Fruit fly (Drosophila melanogaster) whole organism, embryonic: ENCODE measurements around the gene wcy.

Source experiments
- ATbp ChIP-seq: fragments of 200-800 bp; sonication (Bioruptor generic); optimal IDR thresholded peaks from 2 replicates; lab custom pipeline; 2017; ENCODE audit warnings: missing biosample characterization, mild to moderate bottlenecking, missing genetic modification characterization, missing genetic modification reagents
- CG10209 ChIP-seq: fragments of 200-800 bp; sonication (Bioruptor generic); optimal IDR thresholded peaks from 3 replicates; lab custom pipeline; 2017; ENCODE audit warnings: missing biosample characterization, mild to moderate bottlenecking, missing genetic modification characterization, missing genetic modification reagents
- CG14860 ChIP-seq: fragments of 200-800 bp; sonication (Bioruptor generic); IDR thresholded peaks from 3 replicates; pipeline ENCODE4 v1.3.6; 2022; ENCODE audit warnings: missing biosample characterization, missing genetic modification characterization; ENCODE audit not compliant: partially characterized antibody
- CG1602 ChIP-seq: fragments of 200-800 bp; sonication (Bioruptor generic); optimal IDR thresholded peaks from 3 replicates; lab custom pipeline; 2016; ENCODE audit warnings: missing biosample characterization, missing genetic modification characterization
- CG2120 ChIP-seq: fragments of 200-800 bp; sonication (Bioruptor generic); optimal IDR thresholded peaks from 3 replicates; lab custom pipeline; 2016; ENCODE audit warnings: missing biosample characterization, missing genetic modification characterization
- CG2199 ChIP-seq: fragments of 200-800 bp; sonication (Bioruptor generic); IDR thresholded peaks from 3 replicates; pipeline ENCODE4 v1.3.6; 2022; ENCODE audit warnings: missing biosample characterization, missing genetic modification characterization
- CG32767 ChIP-seq: fragments of 200-800 bp; sonication (Bioruptor generic); IDR thresholded peaks from 2 replicates; pipeline ENCODE4 v1.3.6; 2022; ENCODE audit warnings: missing biosample characterization, missing genetic modification characterization
- CG4707 ChIP-seq: fragments of 200-800 bp; sonication (Bioruptor generic); optimal IDR thresholded peaks from 2 replicates; lab custom pipeline; 2018; ENCODE audit warnings: missing biosample characterization, mild to moderate bottlenecking, missing genetic modification characterization, moderate library complexity
- CG6254 ChIP-seq: fragments of 200-800 bp; sonication (Bioruptor generic); optimal IDR thresholded peaks from 3 replicates; lab custom pipeline; 2017; ENCODE audit warnings: mild to moderate bottlenecking, missing biosample characterization, missing genetic modification reagents, missing genetic modification characterization
- CG7271 ChIP-seq: fragments of 200-800 bp; sonication (Bioruptor generic); optimal IDR thresholded peaks from 2 replicates; lab custom pipeline; 2018; ENCODE audit warnings: missing biosample characterization, mild to moderate bottlenecking, missing genetic modification characterization, moderate library complexity
- CG7963 ChIP-seq: fragments of 200-800 bp; sonication (Bioruptor generic); IDR thresholded peaks from 3 replicates; pipeline ENCODE4 v1.3.6; 2022; ENCODE audit warnings: missing biosample characterization, missing genetic modification characterization; ENCODE audit not compliant: partially characterized antibody
- CG7987 ChIP-seq: fragments of 200-800 bp; sonication (Bioruptor generic); optimal IDR thresholded peaks from 2 replicates; lab custom pipeline; 2018; ENCODE audit warnings: missing biosample characterization, mild to moderate bottlenecking, missing genetic modification characterization, moderate library complexity
- CrebB ChIP-seq: fragments of 200-800 bp; sonication (Bioruptor generic); optimal IDR thresholded peaks from 3 replicates; lab custom pipeline; 2018; ENCODE audit warnings: missing biosample characterization, mild to moderate bottlenecking, missing genetic modification characterization
- D19B ChIP-seq: fragments of 200-800 bp; sonication (Bioruptor generic); optimal IDR thresholded peaks from 2 replicates; lab custom pipeline; 2017; ENCODE audit warnings: missing biosample characterization, mild to moderate bottlenecking, missing genetic modification characterization
- ERR ChIP-seq: fragments of 200-800 bp; sonication (Bioruptor generic); optimal IDR thresholded peaks from 2 replicates; lab custom pipeline; 2016; ENCODE audit warnings: missing biosample characterization, missing genetic modification characterization
- Kr ChIP-seq: fragments of 200-800 bp; sonication (Bioruptor generic); optimal IDR thresholded peaks from 2 replicates; lab custom pipeline; 2017; ENCODE audit warnings: missing biosample characterization, mild to moderate bottlenecking, missing genetic modification characterization
- Lhr ChIP-seq: fragments of 200-800 bp; sonication (Bioruptor generic); optimal IDR thresholded peaks from 3 replicates; lab custom pipeline; 2017; ENCODE audit warnings: mild to moderate bottlenecking, missing biosample characterization, missing genetic modification reagents, missing genetic modification characterization
- Max ChIP-seq: fragments of 200-800 bp; sonication (Bioruptor generic); optimal IDR thresholded peaks from 2 replicates; lab custom pipeline; 2016; ENCODE audit warnings: missing biosample characterization, mild to moderate bottlenecking, missing genetic modification characterization
- Med ChIP-seq: fragments of 200-800 bp; sonication (Bioruptor generic); peaks from one replicate; lab custom pipeline; 2016; ENCODE audit warnings: missing biosample characterization, missing genetic modification characterization, mild to moderate bottlenecking, inconsistent platforms, moderate library complexity
- Mrtf ChIP-seq: fragments of 200-800 bp; sonication (Bioruptor generic); IDR thresholded peaks from 3 replicates; pipeline ENCODE4 v1.3.6; 2022; ENCODE audit warnings: missing biosample characterization, missing genetic modification characterization
- NC2α ChIP-seq: fragments of 200-800 bp; sonication (Bioruptor generic); optimal IDR thresholded peaks from 2 replicates; lab custom pipeline; 2016; ENCODE audit warnings: missing biosample characterization, missing genetic modification characterization
- Pdp1 ChIP-seq, 2 experiments: fragments of 200-800 bp; sonication (Bioruptor generic); optimal IDR thresholded peaks; 3 replicates each; lab custom pipeline; 2016; ENCODE audit warnings: missing biosample characterization in 2 of 2, missing genetic modification characterization in 2 of 2, mild to moderate bottlenecking in 1 of 2, moderate library complexity in 1 of 2
- Ptx1 ChIP-seq: fragments of 200-800 bp; sonication (Bioruptor generic); IDR thresholded peaks from 2 replicates; pipeline ENCODE4 v1.3.6; 2022; ENCODE audit warnings: missing biosample characterization, missing genetic modification characterization
- Scr ChIP-seq: fragments of 200-800 bp; sonication (Bioruptor generic); IDR thresholded peaks from 2 replicates; pipeline ENCODE4 v1.3.6; 2022; ENCODE audit warnings: missing biosample characterization, missing genetic modification characterization; ENCODE audit not compliant: partially characterized antibody
- Sox100B ChIP-seq: fragments of 200-800 bp; sonication (Bioruptor generic); optimal IDR thresholded peaks from 3 replicates; lab custom pipeline; 2018; ENCODE audit warnings: missing biosample characterization, mild to moderate bottlenecking, missing genetic modification characterization
- TFAM ChIP-seq: fragments of 200-800 bp; sonication (Bioruptor generic); optimal IDR thresholded peaks from 2 replicates; lab custom pipeline; 2017; ENCODE audit warnings: missing biosample characterization, missing genetic modification characterization, inconsistent platforms
- Taf1 ChIP-seq: fragments of 200-800 bp; sonication (Bioruptor generic); IDR thresholded peaks from 2 replicates; pipeline ENCODE4 v1.3.6; 2022; ENCODE audit warnings: missing biosample characterization, missing genetic modification characterization
- Xbp1 ChIP-seq: fragments of 200-800 bp; sonication (Bioruptor generic); optimal IDR thresholded peaks from 3 replicates; lab custom pipeline; 2016; ENCODE audit warnings: missing biosample characterization, mild to moderate bottlenecking, missing genetic modification characterization
- ab ChIP-seq: fragments of 200-800 bp; sonication (Bioruptor generic); optimal IDR thresholded peaks from 2 replicates; lab custom pipeline; 2016; ENCODE audit warnings: missing biosample characterization, missing genetic modification characterization
- cg ChIP-seq: fragments of 200-800 bp; sonication (Bioruptor generic); optimal IDR thresholded peaks from 3 replicates; lab custom pipeline; 2019; ENCODE audit warnings: missing biosample characterization, mild to moderate bottlenecking, missing genetic modification characterization, moderate library complexity
- fd64A ChIP-seq: fragments of 200-800 bp; sonication (Bioruptor generic); optimal IDR thresholded peaks from 3 replicates; lab custom pipeline; 2018; ENCODE audit warnings: missing biosample characterization, mild to moderate bottlenecking, missing genetic modification characterization
- ftz-f1 ChIP-seq: fragments of 200-800 bp; sonication (Bioruptor generic); optimal IDR thresholded peaks from 2 replicates; lab custom pipeline; 2016; ENCODE audit warnings: missing biosample characterization, missing genetic modification characterization
- gt ChIP-seq: fragments of 200-800 bp; sonication (Bioruptor generic); IDR thresholded peaks from 2 replicates; pipeline ENCODE4 v1.3.6; 2022; ENCODE audit warnings: missing biosample characterization, missing genetic modification characterization
- h ChIP-seq: fragments of >200 bp; optimal IDR thresholded peaks from 2 replicates; lab custom pipeline; 2017
- lab ChIP-seq: fragments of 200-800 bp; sonication (Bioruptor generic); optimal IDR thresholded peaks from 3 replicates; lab custom pipeline; 2017; ENCODE audit warnings: missing biosample characterization, missing genetic modification characterization, mild to moderate bottlenecking, moderate library complexity, missing genetic modification reagents
- lilli ChIP-seq: fragments of 200-800 bp; sonication (Bioruptor generic); optimal IDR thresholded peaks from 3 replicates; lab custom pipeline; 2016; ENCODE audit warnings: missing biosample characterization, missing genetic modification characterization
- oc ChIP-seq: fragments of 200-800 bp; sonication (Bioruptor generic); optimal IDR thresholded peaks from 2 replicates; lab custom pipeline; 2018; ENCODE audit warnings: missing biosample characterization, mild to moderate bottlenecking, missing genetic modification characterization, moderate library complexity
- p53 ChIP-seq: fragments of 200-800 bp; sonication (Bioruptor generic); optimal IDR thresholded peaks from 2 replicates; lab custom pipeline; 2016; ENCODE audit warnings: missing biosample characterization, missing genetic modification characterization
- pb ChIP-seq: fragments of 200-800 bp; sonication (Bioruptor generic); optimal IDR thresholded peaks from 3 replicates; lab custom pipeline; 2016; ENCODE audit warnings: missing biosample characterization, missing genetic modification characterization
- pho ChIP-seq: fragments of 200-800 bp; sonication (Bioruptor generic); optimal IDR thresholded peaks from 2 replicates; lab custom pipeline; 2016; ENCODE audit warnings: missing biosample characterization, missing genetic modification characterization
- pzg ChIP-seq: fragments of 200-800 bp; sonication (Bioruptor generic); optimal IDR thresholded peaks from 3 replicates; lab custom pipeline; 2018; ENCODE audit warnings: missing biosample characterization, mild to moderate bottlenecking, missing genetic modification characterization, moderate library complexity
- sens ChIP-seq: fragments of 200-800 bp; sonication (Bioruptor generic); peaks from one replicate; lab custom pipeline; 2016; ENCODE audit warnings: missing biosample characterization, missing genetic modification characterization
- shn ChIP-seq: fragments of 200-800 bp; sonication (Bioruptor generic); optimal IDR thresholded peaks from 3 replicates; lab custom pipeline; 2016; ENCODE audit warnings: missing biosample characterization, missing genetic modification characterization
- slou ChIP-seq: fragments of 200-800 bp; sonication (Bioruptor generic); optimal IDR thresholded peaks from 3 replicates; lab custom pipeline; 2016; ENCODE audit warnings: missing biosample characterization, missing genetic modification characterization
- so ChIP-seq: fragments of 200-800 bp; sonication (Bioruptor generic); IDR thresholded peaks from 3 replicates; pipeline ENCODE4 v1.3.6; 2022; ENCODE audit warnings: missing biosample characterization, missing genetic modification characterization
- tio ChIP-seq: fragments of 200-800 bp; sonication (Bioruptor generic); optimal IDR thresholded peaks from 2 replicates; lab custom pipeline; 2017; ENCODE audit warnings: missing biosample characterization, missing genetic modification characterization, inconsistent platforms
- twi ChIP-seq: fragments of 200-800 bp; optimal IDR thresholded peaks from 2 replicates; lab custom pipeline; 2019; ENCODE audit warnings: missing biosample characterization, mild to moderate bottlenecking, missing genetic modification characterization, moderate library complexity
- wek ChIP-seq: fragments of 200-800 bp; sonication (Bioruptor generic); optimal IDR thresholded peaks from 3 replicates; lab custom pipeline; 2018; ENCODE audit warnings: missing biosample characterization, mild to moderate bottlenecking, missing genetic modification characterization, moderate library complexity
- zen ChIP-seq: fragments of 200-800 bp; sonication (Bioruptor generic); optimal IDR thresholded peaks from 3 replicates; lab custom pipeline; 2018; ENCODE audit warnings: missing biosample characterization, mild to moderate bottlenecking, missing genetic modification characterization, moderate library complexity

Gene wcy

dm6 chrX:17125017-17125821 lies 47.5 kb upstream of the wcy start (continued):
- TF ChIP-seq slou (GFP tag; lab: Kevin White, UChicago) = no peak
- TF ChIP-seq tio (GFP tag; lab: Kevin White, UChicago) = peak; percentile 35
- peak; percentile 25 for TF ChIP-seq pho
- TF ChIP-seq Mrtf (GFP tag; lab: Robert Waterston, UW) = 0 out of 3 replicates have a peak, but pooled peaks have one; percentile 40
- TF ChIP-seq CG2120 (GFP tag; lab: Kevin White, UChicago) = peak; percentile 73
- peak; percentile 6 for TF ChIP-seq fd64A (GFP tag; lab: Kevin White, UChicago)
- TF ChIP-seq CrebB (tag; lab: Kevin White, UChicago) = no peak
- TF ChIP-seq Xbp1 = peak; percentile 43
- no peak for TF ChIP-seq CG7987 (GFP tag; lab: Kevin White, UChicago)
- TF ChIP-seq lilli = peak; percentile 42
- TF ChIP-seq Kr (GFP tag; lab: Kevin White, UChicago) = no peak
- TF ChIP-seq CG32767 (GFP tag; lab: Robert Waterston, UW) = peak; percentile 44; the same call in 1 of the 2 replicates
- TF ChIP-seq Max (GFP tag; lab: Kevin White, UChicago) = peak; percentile 9
- no peak for TF ChIP-seq CG7271 (tag; lab: Kevin White, UChicago)
- peak; percentile 73 for TF ChIP-seq CG4707 (GFP tag; lab: Kevin White, UChicago)
- peak; percentile 83 for TF ChIP-seq Med (GFP tag; lab: Kevin White, UChicago)
- TF ChIP-seq NC2α (GFP tag; lab: Kevin White, UChicago) = no peak
- TF ChIP-seq CG2199 (GFP tag; lab: Robert Waterston, UW) = no peak
- TF ChIP-seq D19B (GFP tag; lab: Kevin White, UChicago) = peak; percentile 52
- peak; percentile 86 for TF ChIP-seq ftz-f1 (GFP tag; lab: Kevin White, UChicago)
- TF ChIP-seq Taf1 (GFP tag; lab: Robert Waterston, UW) = 0 out of 2 replicates have a peak, but pooled peaks have one; percentile 19
- TF ChIP-seq ab (GFP tag; lab: Kevin White, UChicago) = no peak
- peak; percentile 65 for TF ChIP-seq CG7963 (GFP tag; lab: Robert Waterston, UW)
- TF ChIP-seq twi (tag; lab: Kevin White, UChicago) = no peak
- TF ChIP-seq pb (GFP tag; lab: Kevin White, UChicago) = no peak
- peak; percentile 33 for TF ChIP-seq CG1602
- TF ChIP-seq CG10209 = peak; percentile 65
- TF ChIP-seq CG14860 = peak; percentile 87
- no peak for TF ChIP-seq p53
- no peak for TF ChIP-seq TFAM (GFP tag; lab: Kevin White, UChicago)
- no peak for TF ChIP-seq oc
- TF ChIP-seq wek (GFP tag; lab: Kevin White, UChicago) = no peak
- peak; percentile 87 for TF ChIP-seq lab (GFP tag; lab: Kevin White, UChicago)
- peak; percentile 70 for TF ChIP-seq Sox100B (GFP tag; lab: Kevin White, UChicago)
- peak; percentile 81 for TF ChIP-seq Ptx1 (GFP tag; lab: Robert Waterston, UW)
- TF ChIP-seq cg (GFP tag; lab: Kevin White, UChicago) = peak; percentile 12
- TF ChIP-seq Scr (GFP tag; lab: Robert Waterston, UW) = peak; percentile 94
- TF ChIP-seq gt (GFP tag; lab: Robert Waterston, UW) = no peak
- TF ChIP-seq shn = peak; percentile 10
- peak; percentile 65 for TF ChIP-seq so (GFP tag; lab: Robert Waterston, UW)
- peak; percentile 39 for TF ChIP-seq ERR (GFP tag; lab: Kevin White, UChicago)
- peak; percentile 8 for TF ChIP-seq pzg (GFP tag; lab: Kevin White, UChicago)
- TF ChIP-seq zen (tag; lab: Kevin White, UChicago) = no peak
- no peak for TF ChIP-seq Lhr
- TF ChIP-seq h (lab: Kevin White, UChicago) = no peak
- TF ChIP-seq Pdp1 (GFP tag; optimal IDR thresholded peaks at IDR 0.05; lab: Kevin White, UChicago) = peak; percentile 30 to 38
- TF ChIP-seq CG6254 (GFP tag; lab: Kevin White, UChicago) = no peak
- peak; percentile 81 for TF ChIP-seq sens (GFP tag; lab: Kevin White, UChicago)
- no peak for TF ChIP-seq ATbp
